Worm (Caenorhabditis elegans): Measurements from ENCODE around the gene let-99.

DNA sequence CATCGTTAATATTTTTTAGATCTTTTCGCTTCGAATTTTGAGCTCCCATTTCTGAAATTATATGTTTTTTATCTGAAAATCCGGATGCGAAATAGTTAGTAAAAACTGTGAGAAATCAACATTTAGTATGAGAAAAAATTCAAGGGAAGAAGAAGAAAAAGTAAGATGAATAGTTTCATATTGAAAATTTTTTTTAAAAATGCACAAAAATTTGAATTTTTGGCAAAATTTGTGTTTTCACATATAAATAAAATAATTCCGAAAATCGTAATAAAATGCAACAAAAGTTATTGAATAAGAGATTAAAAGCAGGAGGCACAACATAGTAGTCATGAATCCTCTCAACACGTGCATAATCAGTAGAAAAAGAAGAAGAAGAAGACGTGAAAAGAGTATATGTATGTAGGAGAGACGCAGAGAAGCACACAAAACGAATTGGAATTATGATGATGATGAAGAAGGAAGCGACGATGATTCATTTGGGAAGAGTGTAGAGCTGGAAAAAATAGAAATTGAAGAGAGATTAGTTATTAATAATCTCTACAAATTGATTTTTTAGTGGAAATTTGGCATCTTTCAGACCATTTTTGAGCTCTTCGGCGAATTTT is 1.6 kb upstream of the let-99 start, which contains the start of gene eak-7:
- TF ChIP-seq ref-1 (GFP tag; conservative IDR thresholded peaks at IDR 0.05) (no peak), cog-1 (tag; optimal IDR thresholded peaks at IDR 0.05) (no peak)

Data from whole organism, midembryonic.